Worm (Caenorhabditis elegans): ENCODE measurements around the gene snb-2.

DNA sequence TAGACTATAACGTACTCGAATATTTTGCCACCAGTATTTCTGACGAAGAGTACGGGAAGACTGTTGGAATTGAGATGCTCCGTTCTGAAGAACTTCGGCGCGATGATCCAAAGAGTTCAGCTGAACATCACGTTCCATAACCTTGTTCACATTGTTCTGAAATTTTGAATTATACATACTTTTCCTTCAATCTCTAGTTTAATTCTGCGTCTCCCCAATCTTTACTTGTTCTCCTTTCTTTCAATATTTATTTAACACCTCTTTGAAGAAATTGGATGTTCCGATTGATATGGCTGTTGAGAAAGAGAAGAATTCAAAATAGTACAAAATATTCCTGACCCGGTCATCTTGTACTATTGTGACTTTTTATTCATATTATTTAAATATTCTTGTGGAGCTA, 863 bp downstream of the snb-2 start, which contains the start of gene F23H12.3:
- TF ChIP-seq ets-7 (tag; optimal IDR thresholded peaks at IDR 0.05): no peak
- TF ChIP-seq ceh-13 (GFP tag; optimal IDR thresholded peaks at IDR 0.05): no peak
- TF ChIP-seq ceh-36 (tag; optimal IDR thresholded peaks at IDR 0.05): no peak
- no peak for TF ChIP-seq ama-1 (optimal IDR thresholded peaks at IDR 0.05)
- TF ChIP-seq pes-1 (GFP tag; IDR thresholded peaks at IDR 0.05): no peak

Measured in whole organism, early embryonic.